Worm (Caenorhabditis elegans): ENCODE data around the gene sucg-1.

Gene sucg-1

ce11 chrIV:7728402-7728963 is at the start of gene sucg-1:
TSS of gene sucg-1 (plus strand) at chrIV:7728913.
- TF ChIP-seq mab-9 (GFP tag; IDR thresholded peaks at IDR 0.05) (no peak), fkh-10 (GFP tag; optimal IDR thresholded peaks at IDR 0.05) (no peak), hlh-4 (tag; optimal IDR thresholded peaks at IDR 0.05) (no peak), efl-1 (optimal IDR thresholded peaks at IDR 0.05) (no peak), efl-1 (GFP tag; optimal IDR thresholded peaks at IDR 0.05 in 1 of 2) (peak in 1 of 2 experiments; percentile 53), unc-86 (tag; optimal IDR thresholded peaks at IDR 0.05) (no peak), lir-3 (tag; optimal IDR thresholded peaks at IDR 0.05; ENCODE audit: poor library complexity) (no peak), ces-1 (GFP tag; optimal IDR thresholded peaks at IDR 0.05) (no peak), ceh-8 (GFP tag; optimal IDR thresholded peaks at IDR 0.05) (no peak), egl-27 (tag; optimal IDR thresholded peaks at IDR 0.05) (no peak), nhr-20 (tag; optimal IDR thresholded peaks at IDR 0.05) (no peak), zip-4 (GFP tag; optimal IDR thresholded peaks at IDR 0.05) (peak; percentile 51), C04F5.9 (tag; optimal IDR thresholded peaks at IDR 0.05) (no peak)

ce11 chrIV:7679120-7679519 is 49.6 kb upstream of the sucg-1 start:
- TF ChIP-seq nhr-20 (tag; optimal IDR thresholded peaks at IDR 0.05) (peak; percentile 3), efl-1 (optimal IDR thresholded peaks at IDR 0.05) (no peak), efl-1 (GFP tag; optimal IDR thresholded peaks at IDR 0.05 in 1 of 2) (peak in 1 of 2 experiments; percentile 10), lin-14 (GFP tag; optimal IDR thresholded peaks at IDR 0.05) (peak; percentile 23), elt-2 (tag; optimal IDR thresholded peaks at IDR 0.05) (peak; percentile 71), nhr-28 (tag; optimal IDR thresholded peaks at IDR 0.05) (no peak), blmp-1 (tag; optimal IDR thresholded peaks at IDR 0.05) (peak; percentile 48), unc-130 (tag; optimal IDR thresholded peaks at IDR 0.05) (no peak)

ce11 chrIV:7689326-7689725 is 39.4 kb upstream of the sucg-1 start:
- TF ChIP-seq elt-2 (tag; optimal IDR thresholded peaks at IDR 0.05) (peak; percentile 74), hpl-2 (GFP tag; optimal IDR thresholded peaks at IDR 0.05) (no peak)

DNA sequence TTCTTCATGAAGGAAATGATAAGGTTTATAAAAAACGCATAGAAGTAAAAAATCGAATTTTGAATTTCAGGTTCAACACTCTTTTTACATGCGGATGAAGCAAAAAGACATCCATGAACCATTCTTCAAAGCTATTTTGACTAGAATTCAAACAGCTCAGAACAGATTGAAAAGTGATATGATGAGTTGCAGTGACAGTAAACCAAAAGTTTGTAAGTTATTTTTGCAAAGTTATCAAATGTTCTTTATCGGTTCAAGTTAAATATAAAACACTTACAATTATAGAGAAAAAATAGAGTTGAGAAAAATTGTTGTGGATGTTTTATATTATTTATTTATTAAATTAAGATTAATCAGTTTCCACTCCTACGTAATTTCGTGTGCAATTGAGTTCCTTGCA is 36.3 kb upstream of the sucg-1 start:
- TF ChIP-seq ceh-8 (GFP tag; optimal IDR thresholded peaks at IDR 0.05): no peak
- TF ChIP-seq ces-1 (GFP tag; optimal IDR thresholded peaks at IDR 0.05): no peak
- no peak for TF ChIP-seq ztf-4 (tag; optimal IDR thresholded peaks at IDR 0.05)
- TF ChIP-seq tlp-1 (tag; optimal IDR thresholded peaks at IDR 0.05): no peak
- no peak for TF ChIP-seq fkh-10 (GFP tag; optimal IDR thresholded peaks at IDR 0.05)
- no peak for TF ChIP-seq tbx-2 (tag; optimal IDR thresholded peaks at IDR 0.05)
- no peak for TF ChIP-seq elt-2 (tag; optimal IDR thresholded peaks at IDR 0.05)
- TF ChIP-seq nhr-237 (tag; optimal IDR thresholded peaks at IDR 0.05): no peak
- no peak for TF ChIP-seq pqm-1 (tag; optimal IDR thresholded peaks at IDR 0.05)
- no peak for TF ChIP-seq unc-98 (GFP tag; IDR thresholded peaks at IDR 0.05)
- TF ChIP-seq snpc-4 (tag; optimal IDR thresholded peaks at IDR 0.05): no peak
- no peak for TF ChIP-seq unc-30 (tag; optimal IDR thresholded peaks at IDR 0.05)

ce11 chrIV:7698320-7698719 is 30.4 kb upstream of the sucg-1 start, which contains the start of gene flp-13:
TSS of gene flp-13 (minus strand) at chrIV:7698420.
- TF ChIP-seq lin-39 (tag; optimal IDR thresholded peaks at IDR 0.05): no peak
- no peak for TF ChIP-seq lin-35 (GFP tag; optimal IDR thresholded peaks at IDR 0.05)
- TF ChIP-seq tlp-1 (tag; optimal IDR thresholded peaks at IDR 0.05): no peak
- TF ChIP-seq ceh-88 (GFP tag; IDR thresholded peaks at IDR 0.05): no peak
- TF ChIP-seq alr-1 (tag; optimal IDR thresholded peaks at IDR 0.05; ENCODE audit: borderline replicate concordance): no peak
- no peak for TF ChIP-seq nhr-11 (tag; optimal IDR thresholded peaks at IDR 0.05)
- no peak for TF ChIP-seq dsc-1 (tag; optimal IDR thresholded peaks at IDR 0.05)
- TF ChIP-seq egl-27 (tag; optimal IDR thresholded peaks at IDR 0.05): no peak

Data from whole organism, L1 larva.